Worm (Caenorhabditis elegans): ENCODE measurements around the gene C49A9.10.

DNA sequence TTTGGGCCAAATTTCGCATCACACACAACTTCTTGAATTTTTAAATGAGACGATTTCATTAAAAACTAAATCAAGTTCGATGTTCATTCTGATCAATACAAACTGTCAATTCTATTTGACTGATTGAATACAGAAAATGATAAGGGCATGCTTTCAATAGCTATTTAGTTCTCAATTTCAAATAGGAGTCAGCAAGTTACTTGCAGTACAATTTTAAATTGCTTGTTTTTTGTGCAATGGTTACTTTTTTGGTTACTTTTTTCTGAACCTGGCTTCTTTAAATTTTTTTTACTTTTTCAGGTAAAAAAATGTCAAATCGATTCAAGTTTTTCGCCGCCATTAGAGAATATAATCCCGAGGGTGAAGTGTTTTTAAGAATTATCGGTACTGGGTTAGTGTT, 19.0 kb upstream of the C49A9.10 start, which contains the start of gene C49A9.2:
- TF ChIP-seq elt-4 (tag; optimal IDR thresholded peaks at IDR 0.05) (no peak), unc-42 (tag; optimal IDR thresholded peaks at IDR 0.05) (no peak), pat-9 (tag; optimal IDR thresholded peaks at IDR 0.05) (no peak), ceh-14 (tag; optimal IDR thresholded peaks at IDR 0.05) (no peak), nhr-11 (tag; optimal IDR thresholded peaks at IDR 0.05) (no peak), F13H6.1 (tag; optimal IDR thresholded peaks at IDR 0.05) (no peak), dmd-4 (tag; optimal IDR thresholded peaks at IDR 0.05; ENCODE audit: borderline replicate concordance) (no peak), nfya-1 (tag; optimal IDR thresholded peaks at IDR 0.05) (no peak), ets-4 (tag; optimal IDR thresholded peaks at IDR 0.05) (no peak), ceh-9 (tag; optimal IDR thresholded peaks at IDR 0.05) (no peak), rnt-1 (tag; optimal IDR thresholded peaks at IDR 0.05) (no peak), ama-1 (optimal IDR thresholded peaks at IDR 0.05) (no peak)
